Worm (Caenorhabditis elegans): ENCODE results near the gene M03A1.3.
A peak's percentile ranks its signal among the peaks of the same experiment; 100 is the strongest.

M03A1.3 gene

ce11 chrII:4602533-4602932 lies 44.9 kb downstream of the M03A1.3 start, which contains the start of gene coa-3:
Gene coa-3, minus strand, starts transcription at chrII:4602633.
- TF ChIP-seq nhr-10 (tag; optimal IDR thresholded peaks at IDR 0.05) (no peak), nhr-77 (tag; optimal IDR thresholded peaks at IDR 0.05) (no peak), Y55F3AM.14 (GFP tag; optimal IDR thresholded peaks at IDR 0.05) (no peak)

DNA sequence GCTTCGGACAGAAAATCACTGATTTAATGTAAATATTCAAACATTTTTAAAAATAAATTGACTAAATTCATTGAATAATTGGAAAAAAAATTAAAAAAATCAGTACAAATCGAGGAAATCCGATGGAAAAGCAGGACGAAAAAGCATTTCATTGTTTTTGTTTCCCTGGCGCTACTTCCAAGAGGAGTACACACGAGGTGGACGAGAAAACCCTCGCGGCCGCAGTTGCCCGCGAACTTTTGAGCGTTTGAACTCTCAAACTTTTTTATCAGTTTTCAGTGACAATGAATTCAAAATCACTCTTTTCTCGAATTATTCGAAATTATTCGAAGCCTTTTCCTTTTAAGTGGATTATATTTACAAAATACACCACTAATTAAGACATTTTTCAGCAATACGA lies 45.4 kb downstream of the M03A1.3 start, which contains the start of gene F35D11.4:
Gene F35D11.4, plus strand, starts transcription at position 393 of the 400 bp plus-strand sequence.
- TF ChIP-seq F13H6.1 (tag; optimal IDR thresholded peaks at IDR 0.05) (peak; percentile 76), lsy-2 (tag; optimal IDR thresholded peaks at IDR 0.05) (peak; percentile 42 to 81), fos-1 (tag; optimal IDR thresholded peaks at IDR 0.05) (peak; percentile 72), mdl-1 (tag; optimal IDR thresholded peaks at IDR 0.05) (no peak), mab-5 (tag; optimal IDR thresholded peaks at IDR 0.05) (peak; percentile 6), skn-1 (tag; optimal IDR thresholded peaks at IDR 0.05) (no peak), snpc-4 (tag; optimal IDR thresholded peaks at IDR 0.05) (peak; percentile 58), unc-55 (GFP tag; optimal IDR thresholded peaks at IDR 0.05) (peak; percentile 80), aly-2 (tag; optimal IDR thresholded peaks at IDR 0.05) (no peak), nhr-21 (tag; optimal IDR thresholded peaks at IDR 0.05) (peak; percentile 47), sem-4 (tag; optimal IDR thresholded peaks at IDR 0.05) (peak; percentile 57), nhr-129 (tag; optimal IDR thresholded peaks at IDR 0.05) (peak; percentile 49), lin-13 (GFP tag; optimal IDR thresholded peaks at IDR 0.05) (peak; percentile 54), Y55F3AM.14 (GFP tag; optimal IDR thresholded peaks at IDR 0.05) (no peak), gmeb-1 (tag; optimal IDR thresholded peaks at IDR 0.05) (peak; percentile 88), sma-9 (GFP tag; optimal IDR thresholded peaks at IDR 0.05) (peak; percentile 78), sma-9 (tag; optimal IDR thresholded peaks at IDR 0.05) (no peak), egl-27 (tag; optimal IDR thresholded peaks at IDR 0.05) (no peak), nhr-25 (tag; optimal IDR thresholded peaks at IDR 0.05) (peak; percentile 72), R02D3.7 (tag; optimal IDR thresholded peaks at IDR 0.05) (no peak), lin-11 (tag; optimal IDR thresholded peaks at IDR 0.05) (peak; percentile 8), crh-2 (tag; optimal IDR thresholded peaks at IDR 0.05) (peak; percentile 68), blmp-1 (tag; optimal IDR thresholded peaks at IDR 0.05; ENCODE audit: insufficient read depth) (no peak), C34F6.9 (tag; optimal IDR thresholded peaks at IDR 0.05) (peak; percentile 72), nhr-10 (tag; optimal IDR thresholded peaks at IDR 0.05) (no peak), sma-3 (GFP tag; optimal IDR thresholded peaks at IDR 0.05) (peak; percentile 87)

DNA sequence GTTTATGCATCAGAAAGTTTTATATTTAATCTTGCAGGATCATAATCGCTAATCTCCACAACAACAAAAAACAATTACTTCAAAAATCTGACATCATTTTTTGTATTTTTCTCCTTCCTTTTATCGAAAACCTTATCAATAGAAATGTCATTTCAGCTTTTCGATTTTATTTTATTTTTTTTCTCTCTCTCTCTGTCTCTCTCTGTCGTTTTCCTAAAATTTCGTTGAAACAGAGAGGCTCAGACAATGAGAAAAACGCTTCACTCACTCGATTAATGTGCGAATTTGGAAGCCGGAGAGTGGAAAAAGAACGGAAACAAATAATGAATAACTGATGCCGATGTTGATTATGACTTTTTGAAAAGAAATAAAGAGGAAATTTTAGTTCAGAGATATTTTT lies 46.6 kb downstream of the M03A1.3 start:
- TF ChIP-seq mbf-1 (tag; optimal IDR thresholded peaks at IDR 0.05) (no peak), unc-55 (GFP tag; optimal IDR thresholded peaks at IDR 0.05) (peak; percentile 52), fos-1 (tag; optimal IDR thresholded peaks at IDR 0.05) (peak; percentile 92), mdl-1 (tag; optimal IDR thresholded peaks at IDR 0.05) (no peak), gmeb-1 (tag; optimal IDR thresholded peaks at IDR 0.05) (no peak), sem-4 (tag; optimal IDR thresholded peaks at IDR 0.05) (no peak), skn-1 (tag; optimal IDR thresholded peaks at IDR 0.05) (peak; percentile 70), Y55F3AM.14 (GFP tag; optimal IDR thresholded peaks at IDR 0.05) (no peak), lin-11 (tag; optimal IDR thresholded peaks at IDR 0.05) (no peak), aly-2 (tag; optimal IDR thresholded peaks at IDR 0.05) (no peak), nhr-25 (tag; optimal IDR thresholded peaks at IDR 0.05) (no peak), crh-2 (tag; optimal IDR thresholded peaks at IDR 0.05) (peak; percentile 52), nhr-77 (tag; optimal IDR thresholded peaks at IDR 0.05) (no peak), nhr-23 (tag; optimal IDR thresholded peaks at IDR 0.05) (no peak), egl-27 (tag; optimal IDR thresholded peaks at IDR 0.05) (no peak), R02D3.7 (tag; optimal IDR thresholded peaks at IDR 0.05) (no peak), lsy-2 (tag; optimal IDR thresholded peaks at IDR 0.05) (peak in 1 of 2 experiments; percentile 28), alr-1 (tag; optimal IDR thresholded peaks at IDR 0.05) (no peak), F13H6.1 (tag; optimal IDR thresholded peaks at IDR 0.05) (no peak), lin-13 (GFP tag; optimal IDR thresholded peaks at IDR 0.05) (no peak), ceh-16 (tag; optimal IDR thresholded peaks at IDR 0.05) (no peak), dmd-4 (tag; optimal IDR thresholded peaks at IDR 0.05) (no peak), ceh-82 (tag; optimal IDR thresholded peaks at IDR 0.05) (no peak), nhr-6 (tag; optimal IDR thresholded peaks at IDR 0.05) (no peak), C34F6.9 (tag; optimal IDR thresholded peaks at IDR 0.05) (peak; percentile 33), elt-3 (tag; optimal IDR thresholded peaks at IDR 0.05) (no peak), lin-39 (tag; optimal IDR thresholded peaks at IDR 0.05) (no peak)

- no peak for TF ChIP-seq nhr-129 (tag; optimal IDR thresholded peaks at IDR 0.05)
- TF ChIP-seq sma-9 (GFP tag; optimal IDR thresholded peaks at IDR 0.05): no peak
- TF ChIP-seq sma-9 (tag; optimal IDR thresholded peaks at IDR 0.05): no peak
- no peak for TF ChIP-seq nhr-237 (tag; optimal IDR thresholded peaks at IDR 0.05)
- no peak for TF ChIP-seq dmd-4 (tag; optimal IDR thresholded peaks at IDR 0.05)
- TF ChIP-seq snpc-4 (tag; optimal IDR thresholded peaks at IDR 0.05): no peak
- no peak for TF ChIP-seq elt-3 (tag; optimal IDR thresholded peaks at IDR 0.05)
- no peak for TF ChIP-seq mab-5 (tag; optimal IDR thresholded peaks at IDR 0.05)
- no peak for TF ChIP-seq nhr-77 (tag; optimal IDR thresholded peaks at IDR 0.05)
- TF ChIP-seq R02D3.7 (tag; optimal IDR thresholded peaks at IDR 0.05): no peak
- no peak for TF ChIP-seq zag-1 (tag; optimal IDR thresholded peaks at IDR 0.05)
- TF ChIP-seq nhr-23 (tag; optimal IDR thresholded peaks at IDR 0.05): no peak
- no peak for TF ChIP-seq aly-2 (tag; optimal IDR thresholded peaks at IDR 0.05)
- no peak for TF ChIP-seq sem-4 (tag; optimal IDR thresholded peaks at IDR 0.05)
- no peak for TF ChIP-seq nhr-6 (tag; optimal IDR thresholded peaks at IDR 0.05)
- no peak for TF ChIP-seq alr-1 (tag; optimal IDR thresholded peaks at IDR 0.05)
- TF ChIP-seq ZK546.5 (tag; optimal IDR thresholded peaks at IDR 0.05): no peak
Observed at ce11 chrII:4604680-4605079, 47.1 kb downstream of the M03A1.3 start.
